Worm (Caenorhabditis elegans): ENCODE data around the gene Y39C12A.9.

- no peak for TF ChIP-seq ceh-83 (GFP tag; optimal IDR thresholded peaks at IDR 0.05)
- TF ChIP-seq elt-1 (tag; optimal IDR thresholded peaks at IDR 0.05; ENCODE audit: borderline replicate concordance, insufficient read depth), result no peak
- no peak for TF ChIP-seq nhr-28 (tag; optimal IDR thresholded peaks at IDR 0.05)
Observed at ce11 chrIV:12227012-12227411, 32.0 kb downstream of the Y39C12A.9 start, which contains the start of gene mlt-3.

Measured in whole organism, mixed stage, embryonic.